Worm (Caenorhabditis elegans): ENCODE results near the gene T07E3.3.

- TF ChIP-seq aly-1 (tag; optimal IDR thresholded peaks at IDR 0.05), result no peak
- no peak for TF ChIP-seq ama-1 (optimal IDR thresholded peaks at IDR 0.05)
- no peak for TF ChIP-seq B0310.2 (tag; optimal IDR thresholded peaks at IDR 0.05)
- TF ChIP-seq ceh-36 (tag; optimal IDR thresholded peaks at IDR 0.05), result no peak
- no peak for TF ChIP-seq F13C5.2 (tag; optimal IDR thresholded peaks at IDR 0.05)
- TF ChIP-seq hmg-4 (GFP tag; optimal IDR thresholded peaks at IDR 0.05), result no peak
- TF ChIP-seq hmbx-1 (tag; optimal IDR thresholded peaks at IDR 0.05), result no peak
- no peak for TF ChIP-seq flt-1 (GFP tag; IDR thresholded peaks at IDR 0.05)
- no peak for TF ChIP-seq tbx-11 (GFP tag; IDR thresholded peaks at IDR 0.05)
- no peak for TF ChIP-seq sea-1 (GFP tag; conservative IDR thresholded peaks at IDR 0.05)
- no peak for TF ChIP-seq ets-7 (tag; optimal IDR thresholded peaks at IDR 0.05)
- no peak for TF ChIP-seq tbx-37 (GFP tag; conservative IDR thresholded peaks at IDR 0.05)
- no peak for TF ChIP-seq pes-1 (GFP tag; IDR thresholded peaks at IDR 0.05)
- TF ChIP-seq scrt-1 (GFP tag; IDR thresholded peaks at IDR 0.05), result no peak
Observed at ce11 chrIII:6928725-6929124, 25.0 kb downstream of the T07E3.3 start, which contains the start of gene flap-1.
